Worm (Caenorhabditis elegans) whole organism, L4 larva: Measurements from ENCODE around the gene gpd-2.

ENCODE experiments used
- D1046.2 ChIP-seq: fragments of 200-800 bp; sonication (Bioruptor generic); IDR thresholded peaks from 2 replicates; pipeline ENCODE4 v1.3.6; 2022; ENCODE audit warnings: missing genetic modification characterization, missing compliant biosample characterization
- F10B5.3 ChIP-seq: sonication (generic microtip); optimal IDR thresholded peaks from 2 replicates; lab custom pipeline; 2016; ENCODE audit warnings: mild to moderate bottlenecking, missing genetic modification characterization, missing compliant biosample characterization
- F37D6.2 ChIP-seq: sonication (generic microtip); optimal IDR thresholded peaks from 2 replicates; lab custom pipeline; 2016; ENCODE audit warnings: mild to moderate bottlenecking, missing genetic modification characterization, missing compliant biosample characterization
- T26A8.4 ChIP-seq: fragments of 200-800 bp; sonication (Bioruptor generic); IDR thresholded peaks from 2 replicates; pipeline ENCODE4 v1.3.6; 2022; ENCODE audit warnings: missing genetic modification characterization, missing compliant biosample characterization
- Y48G9A.11 ChIP-seq: fragments of 200-800 bp; sonication (Bioruptor generic); IDR thresholded peaks from 2 replicates; pipeline ENCODE4 v1.3.6; 2022; ENCODE audit warnings: missing genetic modification reagents, missing genetic modification characterization, missing compliant biosample characterization
- Y5F2A.4 ChIP-seq: fragments of 200-800 bp; sonication (Bioruptor generic); optimal IDR thresholded peaks from 2 replicates; lab custom pipeline; 2018; ENCODE audit warnings: mild to moderate bottlenecking, missing genetic modification characterization, missing compliant biosample characterization
- Y75B8A.6 ChIP-seq: fragments of 200-800 bp; sonication (Bioruptor generic); IDR thresholded peaks from 2 replicates; pipeline ENCODE4 v1.3.6; 2022; ENCODE audit warnings: missing genetic modification reagents, missing genetic modification characterization, missing compliant biosample characterization
- aha-1 ChIP-seq: fragments of 150-350 bp; peaks from one replicate; lab custom pipeline; 2014; ENCODE audit warnings: missing biosample characterization, missing genetic modification characterization
- aly-2 ChIP-seq: sonication (generic microtip); optimal IDR thresholded peaks from 2 replicates; lab custom pipeline; 2018; ENCODE audit warnings: missing biosample characterization, missing genetic modification characterization
- ama-1 ChIP-seq: fragments of 150-350 bp; optimal IDR thresholded peaks from 2 replicates; lab custom pipeline; 2014; ENCODE audit warnings: inconsistent platforms, mixed read lengths
- ceh-28 ChIP-seq: fragments of 150-350 bp; optimal IDR thresholded peaks from 2 replicates; lab custom pipeline; 2014; ENCODE audit warnings: missing biosample characterization, missing genetic modification reagents, missing genetic modification characterization
- ceh-32 ChIP-seq: sonication (generic microtip); optimal IDR thresholded peaks from 2 replicates; lab custom pipeline; 2016; ENCODE audit warnings: mild to moderate bottlenecking, missing genetic modification characterization, missing compliant biosample characterization; ENCODE audit not compliant: poor library complexity
- ceh-62 ChIP-seq: sonication (generic microtip); optimal IDR thresholded peaks from 2 replicates; lab custom pipeline; 2017; ENCODE audit warnings: missing biosample characterization, missing genetic modification characterization
- ceh-82 ChIP-seq: sonication (generic microtip); optimal IDR thresholded peaks from 2 replicates; lab custom pipeline; 2017; ENCODE audit warnings: missing biosample characterization, missing genetic modification characterization
- ces-1 ChIP-seq: fragments of 150-350 bp; sonication (generic microtip); optimal IDR thresholded peaks from 4 replicates; lab custom pipeline; 2014; ENCODE audit warnings: missing biosample characterization, missing genetic modification reagents, missing genetic modification characterization
- daf-12 ChIP-seq: fragments of 150-350 bp; optimal IDR thresholded peaks from 2 replicates; lab custom pipeline; 2014; ENCODE audit warnings: missing biosample characterization, missing genetic modification reagents, missing genetic modification characterization
- daf-8 ChIP-seq: fragments of 200-800 bp; sonication (Bioruptor generic); IDR thresholded peaks from 2 replicates; pipeline ENCODE4 v1.3.6; 2022; ENCODE audit warnings: missing genetic modification characterization, missing compliant biosample characterization
- dmd-6 ChIP-seq: fragments of 200-800 bp; sonication (Bioruptor generic); IDR thresholded peaks from 2 replicates; pipeline ENCODE4 v1.3.6; 2022; ENCODE audit warnings: missing genetic modification reagents, missing genetic modification characterization, missing compliant biosample characterization
- dmd-8 ChIP-seq: fragments of 200-800 bp; sonication (Bioruptor generic); IDR thresholded peaks from 2 replicates; pipeline ENCODE4 v1.3.6; 2022; ENCODE audit warnings: missing genetic modification characterization, missing compliant biosample characterization
- duxl-1 ChIP-seq: sonication (generic microtip); optimal IDR thresholded peaks from 2 replicates; lab custom pipeline; 2016; ENCODE audit warnings: mild to moderate bottlenecking, missing genetic modification characterization, moderate library complexity, missing compliant biosample characterization; ENCODE audit not compliant: poor library complexity
- dve-1 ChIP-seq: sonication (generic microtip); optimal IDR thresholded peaks from 2 replicates; lab custom pipeline; 2017; ENCODE audit warnings: antibody characterized with exemption, mild to moderate bottlenecking, missing genetic modification characterization, missing compliant biosample characterization; ENCODE audit not compliant: insufficient read depth
- egl-43 ChIP-seq: fragments of 200-800 bp; sonication (Bioruptor generic); IDR thresholded peaks from 2 replicates; pipeline ENCODE4 v1.3.6; 2022; ENCODE audit warnings: missing genetic modification reagents, missing genetic modification characterization, missing compliant biosample characterization
- fos-1 ChIP-seq: fragments of 150-350 bp; optimal IDR thresholded peaks from 2 replicates; lab custom pipeline; 2014; ENCODE audit warnings: missing biosample characterization, missing genetic modification characterization
- hif-1 ChIP-seq, 2 experiments: sonication (generic microtip); optimal IDR thresholded peaks; 2 replicates each; lab custom pipeline; 2016 to 2017; ENCODE audit warnings: missing compliant biosample characterization in 2 of 2, missing genetic modification characterization in 2 of 2, missing genetic modification reagents in 2 of 2, missing genotype in 2 of 2, mild to moderate bottlenecking in 1 of 2
- hlh-11 ChIP-seq: fragments of 200-800 bp; sonication (Bioruptor generic); optimal IDR thresholded peaks from 2 replicates; lab custom pipeline; 2018; ENCODE audit warnings: mild to moderate bottlenecking, missing genetic modification characterization, missing compliant biosample characterization
- hmg-1.1 ChIP-seq: fragments of 200-800 bp; sonication (Bioruptor generic); IDR thresholded peaks from 2 replicates; pipeline ENCODE4 v1.3.6; 2022; ENCODE audit warnings: missing genetic modification reagents, missing genetic modification characterization, missing compliant biosample characterization
- lim-7 ChIP-seq: fragments of 200-800 bp; sonication (Bioruptor generic); IDR thresholded peaks from 2 replicates; pipeline ENCODE4 v1.3.6; 2022; ENCODE audit warnings: missing genetic modification characterization, missing compliant biosample characterization
- lin-15B ChIP-seq: fragments of 150-350 bp; sonication (generic microtip); optimal IDR thresholded peaks from 3 replicates; lab custom pipeline; 2014; ENCODE audit warnings: missing biosample characterization, missing genetic modification characterization
- lin-38 ChIP-seq: fragments of 200-800 bp; sonication (Bioruptor generic); IDR thresholded peaks from 2 replicates; pipeline ENCODE4 v1.3.6; 2022; ENCODE audit warnings: missing genetic modification reagents, missing genetic modification characterization, missing compliant biosample characterization
- lin-39 ChIP-seq: fragments of 150-350 bp; optimal IDR thresholded peaks from 2 replicates; lab custom pipeline; 2014; ENCODE audit warnings: missing biosample characterization, missing genetic modification reagents, missing genetic modification characterization
- lsy-2 ChIP-seq, 2 experiments: fragments of 150-350 bp in 1 of 2; sonication (generic microtip) in 1 of 2; optimal IDR thresholded peaks; 2 replicates each; lab custom pipeline; 2014 to 2017; ENCODE audit warnings: missing biosample characterization in 2 of 2, missing genetic modification characterization in 2 of 2
- madf-9 ChIP-seq: fragments of 200-800 bp; sonication (Bioruptor generic); conservative IDR thresholded peaks from 2 replicates; pipeline ENCODE4 v1.3.6; 2022; ENCODE audit warnings: missing genetic modification reagents, missing genetic modification characterization, missing compliant biosample characterization
- mdt-29 ChIP-seq: fragments of 200-800 bp; sonication (Bioruptor generic); IDR thresholded peaks from 2 replicates; pipeline ENCODE4 v1.3.6; 2022; ENCODE audit warnings: missing genetic modification reagents, missing genetic modification characterization, missing compliant biosample characterization
- mep-1 ChIP-seq: fragments of 150-350 bp; sonication (generic microtip); optimal IDR thresholded peaks from 3 replicates; lab custom pipeline; 2014; ENCODE audit warnings: missing biosample characterization, missing genetic modification characterization
- mes-2 ChIP-seq: sonication (generic microtip); optimal IDR thresholded peaks from 2 replicates; lab custom pipeline; 2016; ENCODE audit warnings: missing genotype, mild to moderate bottlenecking, missing genetic modification characterization, missing compliant biosample characterization; ENCODE audit not compliant: poor library complexity, severe bottlenecking
- nhr-111 ChIP-seq: fragments of 200-800 bp; sonication (Bioruptor generic); optimal IDR thresholded peaks from 2 replicates; lab custom pipeline; 2018; ENCODE audit warnings: mild to moderate bottlenecking, missing genetic modification characterization, missing compliant biosample characterization
- nhr-25 ChIP-seq: sonication (generic microtip); optimal IDR thresholded peaks from 2 replicates; lab custom pipeline; 2017; ENCODE audit warnings: missing genetic modification characterization, mild to moderate bottlenecking, missing compliant biosample characterization, antibody characterized with exemption, moderate library complexity, borderline replicate concordance; ENCODE audit not compliant: insufficient read depth
- nhr-42 ChIP-seq: fragments of 200-800 bp; sonication (Bioruptor generic); IDR thresholded peaks from 2 replicates; pipeline ENCODE4 v1.3.6; 2022; ENCODE audit warnings: missing genetic modification characterization, missing compliant biosample characterization
- nhr-48 ChIP-seq: sonication (generic microtip); optimal IDR thresholded peaks from 2 replicates; lab custom pipeline; 2016; ENCODE audit warnings: mild to moderate bottlenecking, missing genetic modification characterization, missing compliant biosample characterization
- nhr-77 ChIP-seq: fragments of 150-350 bp; optimal IDR thresholded peaks from 2 replicates; lab custom pipeline; 2014; ENCODE audit warnings: missing biosample characterization, missing genetic modification characterization
- pha-4 ChIP-seq, 2 experiments: fragments of 150-350 bp in 1 of 2; fragments of 200-800 bp in 1 of 2; sonication (Bioruptor generic) in 1 of 2; IDR thresholded peaks in 1 of 2; optimal IDR thresholded peaks in 1 of 2; 2 replicates each; pipeline versions ENCODE4 v1.3.6 to Lab custom; 2014 to 2022; ENCODE audit warnings: missing genetic modification characterization in 2 of 2, missing genetic modification reagents in 2 of 2, missing biosample characterization in 1 of 2, missing compliant biosample characterization in 1 of 2
- snpc-1.2 ChIP-seq: fragments of 200-800 bp; sonication (Bioruptor generic); IDR thresholded peaks from 2 replicates; pipeline ENCODE4 v1.3.6; 2022; ENCODE audit warnings: missing genetic modification reagents, missing genetic modification characterization, missing compliant biosample characterization
- spr-1 ChIP-seq: sonication (generic microtip); optimal IDR thresholded peaks from 2 replicates; lab custom pipeline; 2016; ENCODE audit warnings: mild to moderate bottlenecking, missing genetic modification characterization, missing compliant biosample characterization
- tag-97 ChIP-seq: fragments of 200-800 bp; sonication (Bioruptor generic); IDR thresholded peaks from 2 replicates; pipeline ENCODE4 v1.3.6; 2022; ENCODE audit warnings: missing genetic modification characterization, missing compliant biosample characterization
- unc-62 ChIP-seq, 3 experiments: fragments of 150-350 bp in 1 of 3; sonication (generic microtip); optimal IDR thresholded peaks in 2 of 3; peaks in 1 of 3; 1 replicate in 1 of 3; 2 replicates in 2 of 3; lab custom pipeline; 2014 to 2017; ENCODE audit warnings: missing biosample characterization in 3 of 3, missing genetic modification characterization in 3 of 3, missing genetic modification reagents in 3 of 3, missing genotype in 1 of 3
- vab-7 ChIP-seq: fragments of 200-800 bp; sonication (Bioruptor generic); IDR thresholded peaks from 2 replicates; pipeline ENCODE4 v1.3.6; 2022; ENCODE audit warnings: missing genetic modification reagents, missing genetic modification characterization, missing compliant biosample characterization
- zag-1 ChIP-seq: fragments of 150-350 bp; optimal IDR thresholded peaks from 2 replicates; lab custom pipeline; 2014; ENCODE audit warnings: missing biosample characterization, missing genetic modification characterization
- zfp-2 ChIP-seq: sonication (generic microtip); optimal IDR thresholded peaks from 2 replicates; lab custom pipeline; 2016; ENCODE audit warnings: mild to moderate bottlenecking, missing genetic modification characterization, missing compliant biosample characterization
- zip-11 ChIP-seq: fragments of 200-800 bp; sonication (Bioruptor generic); IDR thresholded peaks from 2 replicates; pipeline ENCODE4 v1.3.6; 2022; ENCODE audit warnings: missing genetic modification characterization, missing compliant biosample characterization
- zip-2 ChIP-seq: fragments of 150-350 bp; optimal IDR thresholded peaks from 2 replicates; lab custom pipeline; 2014; ENCODE audit warnings: missing biosample characterization, missing genetic modification characterization
- ztf-7 ChIP-seq: fragments of 150-350 bp; optimal IDR thresholded peaks from 2 replicates; lab custom pipeline; 2014; ENCODE audit warnings: missing biosample characterization, missing genetic modification characterization

Gene gpd-2

ce11 chrX:3111066-3111465 lies 3.4 kb downstream of the gpd-2 start:
- TF ChIP-seq aha-1 (tag; lab: Kevin White, UChicago) (no peak), duxl-1 (tag; lab: Kevin White, UChicago) (no peak), nhr-48 (tag; lab: Kevin White, UChicago) (no peak), mep-1 (tag; lab: Kevin White, UChicago) (no peak), lin-15B (tag; lab: Kevin White, UChicago) (no peak), daf-8 (GFP tag; lab: Robert Waterston, UW) (no peak), F10B5.3 (tag; lab: Kevin White, UChicago) (no peak), lin-38 (GFP tag; lab: Robert Waterston, UW) (no peak), hlh-11 (tag; lab: Kevin White, UChicago) (peak; percentile 19), madf-9 (GFP tag; lab: Robert Waterston, UW) (no peak), vab-7 (GFP tag; lab: Robert Waterston, UW) (no peak), tag-97 (GFP tag; lab: Robert Waterston, UW) (no peak), dmd-8 (no peak), dmd-6 (no peak), ceh-62 (tag; lab: Kevin White, UChicago) (no peak), spr-1 (tag; lab: Kevin White, UChicago) (no peak), nhr-42 (GFP tag; lab: Robert Waterston, UW) (no peak), lim-7 (no peak), hif-1 (tag; optimal IDR thresholded peaks at IDR 0.05; lab: Kevin White, UChicago) (peak in 1 of 2 experiments; percentile 66), Y5F2A.4 (GFP tag; lab: Kevin White, UChicago) (no peak), ztf-7 (tag; lab: Kevin White, UChicago) (no peak), nhr-77 (tag; lab: Kevin White, UChicago) (no peak), lsy-2 (tag; optimal IDR thresholded peaks at IDR 0.05; lab: Kevin White, UChicago) (peak; percentile 27 to 36), hmg-1.1 (GFP tag; lab: Robert Waterston, UW) (no peak), ceh-82 (tag; lab: Kevin White, UChicago) (no peak), unc-62 (GFP tag; optimal IDR thresholded peaks at IDR 0.05 in 1 of 2; lab: Kevin White, UChicago) (peak in 1 of 2 experiments; percentile 76), unc-62 (tag; optimal IDR thresholded peaks at IDR 0.05; lab: Kevin White, UChicago) (no peak), nhr-25 (tag; lab: Kevin White, UChicago) (no peak), zfp-2 (tag; lab: Kevin White, UChicago) (no peak), zip-11 (GFP tag; lab: Robert Waterston, UW) (no peak), ama-1 (lab: Kevin White, UChicago) (no peak), egl-43 (GFP tag; lab: Robert Waterston, UW) (no peak), F37D6.2 (tag; lab: Kevin White, UChicago) (no peak), ceh-32 (tag; lab: Kevin White, UChicago) (no peak), nhr-111 (GFP tag; lab: Kevin White, UChicago) (no peak), T26A8.4 (no peak), Y48G9A.11 (GFP tag; lab: Robert Waterston, UW) (no peak), fos-1 (tag; lab: Kevin White, UChicago) (no peak), ceh-28 (tag; lab: Kevin White, UChicago) (no peak), Y75B8A.6 (no peak), mdt-29 (GFP tag; lab: Robert Waterston, UW) (peak; percentile 15; the same call in 1 of the 2 replicates), aly-2 (no peak), pha-4 (GFP tag; IDR thresholded peaks at IDR 0.05; lab: Robert Waterston, UW) (no peak), pha-4 (tag; optimal IDR thresholded peaks at IDR 0.05; lab: Kevin White, UChicago) (no peak), snpc-1.2 (GFP tag; lab: Robert Waterston, UW) (no peak), dve-1 (tag; lab: Kevin White, UChicago) (no peak), zip-2 (no peak), ces-1 (GFP tag; lab: Kevin White, UChicago) (peak; percentile 49), mes-2 (tag; lab: Kevin White, UChicago) (peak; percentile 19), D1046.2 (GFP tag; lab: Robert Waterston, UW) (no peak), zag-1 (tag; lab: Kevin White, UChicago) (no peak), lin-39 (tag; lab: Kevin White, UChicago) (no peak), daf-12 (tag; lab: Kevin White, UChicago) (no peak)
